Worm (Caenorhabditis elegans) whole organism, midembryonic: Measurements from ENCODE around the gene acs-15.

Source experiments
- T22C8.4 ChIP-seq: fragments of 200-800 bp; sonication (Bioruptor generic); IDR thresholded peaks from 2 replicates; pipeline ENCODE4 v1.3.6; 2022; ENCODE audit warnings: missing genetic modification characterization, missing compliant biosample characterization
- cog-1 ChIP-seq: sonication (generic microtip); optimal IDR thresholded peaks from 2 replicates; lab custom pipeline; 2016; ENCODE audit warnings: missing genetic modification characterization, missing compliant biosample characterization
- flt-1 ChIP-seq: fragments of 200-800 bp; sonication (Bioruptor generic); IDR thresholded peaks from 2 replicates; pipeline ENCODE4 v1.3.6; 2022; ENCODE audit warnings: missing genetic modification characterization, missing compliant biosample characterization
- klf-2 ChIP-seq: fragments of 200-800 bp; sonication (Bioruptor generic); conservative IDR thresholded peaks from 2 replicates; pipeline ENCODE4 v1.3.6; 2022; ENCODE audit warnings: missing genetic modification reagents, missing genetic modification characterization, missing compliant biosample characterization
- med-1 ChIP-seq: sonication (generic microtip); optimal IDR thresholded peaks from 2 replicates; lab custom pipeline; 2017; ENCODE audit warnings: missing genetic modification characterization, mild to moderate bottlenecking, missing compliant biosample characterization, antibody characterized with exemption, missing genetic modification reagents; ENCODE audit not compliant: insufficient read depth
- ref-1 ChIP-seq: fragments of 200-800 bp; sonication (Bioruptor generic); conservative IDR thresholded peaks from 2 replicates; pipeline ENCODE4 v1.3.6; 2022; ENCODE audit warnings: missing genetic modification reagents, missing genetic modification characterization, missing compliant biosample characterization
- tab-1 ChIP-seq: fragments of 200-800 bp; sonication (Bioruptor generic); IDR thresholded peaks from 2 replicates; pipeline ENCODE4 v1.3.6; 2022; ENCODE audit warnings: missing genetic modification characterization, missing compliant biosample characterization
- ztf-23 ChIP-seq: fragments of 200-800 bp; sonication (Bioruptor generic); IDR thresholded peaks from 2 replicates; pipeline ENCODE4 v1.3.6; 2022; ENCODE audit warnings: missing genetic modification reagents, missing genetic modification characterization, missing compliant biosample characterization
- ztf-29 ChIP-seq: fragments of 200-800 bp; sonication (Bioruptor generic); IDR thresholded peaks from 2 replicates; pipeline ENCODE4 v1.3.6; 2022; ENCODE audit warnings: missing genetic modification reagents, missing genetic modification characterization, missing compliant biosample characterization

acs-15 gene

DNA sequence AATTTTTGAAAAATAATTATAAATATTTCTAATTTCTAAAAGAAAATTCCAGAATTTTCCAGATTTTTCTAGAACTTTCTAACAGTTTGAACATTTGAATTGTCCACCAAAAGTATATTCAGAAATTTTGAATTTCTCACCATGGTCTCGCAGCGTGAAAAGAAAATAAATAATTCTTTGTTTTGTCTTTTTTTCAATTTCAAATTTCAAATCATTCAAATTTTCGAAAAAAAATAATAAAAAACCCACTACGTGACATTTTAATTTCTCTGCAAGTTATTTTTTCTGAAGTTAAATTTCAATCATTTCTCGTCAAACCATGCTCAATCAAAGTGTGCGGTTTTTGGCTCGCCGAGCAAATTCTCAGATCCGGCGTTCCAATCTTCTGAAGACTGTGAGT, at the start of gene acs-15:
Gene acs-15 (plus strand): TSS at position 301 of the 400 bp plus-strand sequence.
- TF ChIP-seq ztf-29 (no peak), ztf-23 (no peak), cog-1 (no peak), flt-1 (GFP tag; lab: Robert Waterston, UW) (no peak), med-1 (GFP tag; lab: Kevin White, UChicago) (no peak), ref-1 (GFP tag; lab: Robert Waterston, UW) (no peak), T22C8.4 (GFP tag; lab: Robert Waterston, UW) (no peak), klf-2 (GFP tag; lab: Robert Waterston, UW) (no peak), tab-1 (GFP tag; lab: Robert Waterston, UW) (no peak)

DNA sequence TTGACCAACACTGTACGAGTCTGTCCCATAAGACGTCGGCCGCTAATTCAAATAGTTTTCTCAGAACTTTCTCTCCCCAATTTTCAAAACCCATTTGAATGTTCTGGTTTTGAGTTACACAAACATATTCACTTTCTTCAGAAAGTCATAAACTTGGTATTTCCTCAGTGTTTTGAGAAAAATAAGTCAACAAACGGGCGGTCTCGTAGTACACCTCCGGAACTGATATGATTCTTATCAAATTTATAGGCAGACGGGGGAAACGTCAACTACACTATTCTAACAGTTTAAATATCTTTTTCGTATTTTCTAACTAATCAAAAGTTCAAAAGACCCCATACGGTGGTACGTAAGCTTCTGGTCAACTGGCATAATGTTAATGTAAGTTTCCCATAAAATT, 48.6 kb upstream of the acs-15 start:
- TF ChIP-seq flt-1 (GFP tag; lab: Robert Waterston, UW) (no peak), klf-2 (GFP tag; lab: Robert Waterston, UW) (no peak), tab-1 (GFP tag; lab: Robert Waterston, UW) (no peak), ztf-29 (no peak), ztf-23 (no peak), cog-1 (no peak), T22C8.4 (GFP tag; lab: Robert Waterston, UW) (no peak), med-1 (GFP tag; lab: Kevin White, UChicago) (no peak)

DNA sequence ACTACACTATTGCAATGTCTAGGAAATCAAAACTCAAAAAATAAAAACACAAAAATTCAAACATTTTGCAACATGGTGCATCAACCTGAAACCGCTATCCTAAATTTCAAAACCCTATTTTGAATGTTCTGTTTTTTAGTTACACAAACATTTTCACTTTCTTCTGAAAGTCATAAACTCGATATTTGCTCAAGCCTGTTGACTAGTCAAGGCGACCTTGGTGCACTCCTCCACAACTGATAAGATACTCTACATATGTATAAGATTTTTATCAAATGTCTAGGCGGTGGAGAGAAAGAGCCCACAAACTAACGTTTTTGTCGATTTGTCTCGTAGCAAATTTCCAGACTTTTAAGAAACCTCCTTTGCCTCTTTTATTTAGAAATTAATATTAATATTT, 44.8 kb upstream of the acs-15 start, which contains the start of gene T07D3.4:
Gene T07D3.4 (plus strand): TSS at position 286 of the 400 bp plus-strand sequence.
- no peak for TF ChIP-seq med-1 (GFP tag; lab: Kevin White, UChicago)
- no peak for TF ChIP-seq ztf-23
- no peak for TF ChIP-seq flt-1 (GFP tag; lab: Robert Waterston, UW)
- TF ChIP-seq ref-1 (GFP tag; lab: Robert Waterston, UW): no peak
- TF ChIP-seq ztf-29: no peak
- TF ChIP-seq tab-1 (GFP tag; lab: Robert Waterston, UW): no peak
- no peak for TF ChIP-seq T22C8.4 (GFP tag; lab: Robert Waterston, UW)
- TF ChIP-seq cog-1: no peak
- no peak for TF ChIP-seq klf-2 (GFP tag; lab: Robert Waterston, UW)

DNA sequence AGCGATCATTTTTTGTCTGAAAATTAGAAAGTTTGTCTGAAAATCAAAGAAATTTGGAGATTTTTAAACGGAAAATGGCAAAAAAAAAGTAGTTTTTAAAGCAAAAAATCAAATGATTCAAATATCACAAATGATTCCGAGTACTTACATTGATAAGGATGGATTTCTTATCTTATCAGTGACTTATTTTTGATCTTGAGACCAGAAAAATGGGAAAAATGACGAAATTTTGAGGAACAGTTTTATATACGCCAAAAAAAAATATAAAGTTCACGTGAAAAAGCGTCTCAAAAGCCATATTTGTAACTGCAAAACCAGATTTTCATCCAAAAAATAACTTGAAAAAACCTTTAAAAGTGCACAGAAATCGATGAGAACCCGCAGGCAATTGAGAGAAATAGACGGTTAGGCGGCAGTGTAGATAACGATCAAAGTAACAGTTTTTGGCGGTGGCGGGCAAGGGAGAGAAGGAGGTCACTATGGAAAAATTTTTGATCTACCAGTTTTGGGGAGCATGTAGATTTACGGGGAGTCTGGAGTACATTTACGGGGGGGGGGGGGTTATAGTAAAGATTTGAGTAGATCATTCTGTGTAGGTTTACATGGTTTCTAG, 32.0 kb upstream of the acs-15 start, which contains the start of gene T07D3.9:
Gene T07D3.9 (minus strand): TSS at position 194 of the 613 bp plus-strand sequence.
- no peak for TF ChIP-seq klf-2 (GFP tag; lab: Robert Waterston, UW)
- no peak for TF ChIP-seq tab-1 (GFP tag; lab: Robert Waterston, UW)
- TF ChIP-seq ztf-23: no peak
- no peak for TF ChIP-seq cog-1
- TF ChIP-seq ref-1 (GFP tag; lab: Robert Waterston, UW): no peak
- no peak for TF ChIP-seq flt-1 (GFP tag; lab: Robert Waterston, UW)
- no peak for TF ChIP-seq T22C8.4 (GFP tag; lab: Robert Waterston, UW)
- TF ChIP-seq med-1 (GFP tag; lab: Kevin White, UChicago): no peak
- no peak for TF ChIP-seq ztf-29

DNA sequence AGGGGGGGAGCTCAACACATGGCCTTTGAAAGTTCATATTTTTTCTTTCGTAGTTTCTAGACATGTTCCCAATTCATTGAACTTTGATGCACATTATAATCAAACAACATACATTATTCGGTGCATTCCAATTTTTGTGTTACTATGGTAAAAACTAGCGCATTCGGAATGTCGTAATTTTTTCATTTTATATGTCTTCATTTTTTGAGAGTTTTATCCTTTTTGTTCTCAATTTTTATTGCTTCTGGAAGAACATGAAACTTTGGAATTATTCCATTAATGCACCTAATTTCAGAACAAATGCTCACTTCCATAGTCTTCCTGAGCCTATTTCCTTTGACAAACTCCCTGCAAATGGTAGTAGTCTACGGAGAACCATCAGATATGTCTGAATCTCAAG, 31.2 kb upstream of the acs-15 start, which contains the start of gene T07D3.2:
Gene T07D3.2 (plus strand): TSS at position 301 of the 400 bp plus-strand sequence.
- TF ChIP-seq ztf-23: no peak
- TF ChIP-seq cog-1: no peak
- TF ChIP-seq med-1 (GFP tag; lab: Kevin White, UChicago): no peak
- TF ChIP-seq flt-1 (GFP tag; lab: Robert Waterston, UW): no peak
- no peak for TF ChIP-seq ztf-29
- TF ChIP-seq ref-1 (GFP tag; lab: Robert Waterston, UW): no peak
- TF ChIP-seq tab-1 (GFP tag; lab: Robert Waterston, UW): no peak
- no peak for TF ChIP-seq klf-2 (GFP tag; lab: Robert Waterston, UW)
- no peak for TF ChIP-seq T22C8.4 (GFP tag; lab: Robert Waterston, UW)

DNA sequence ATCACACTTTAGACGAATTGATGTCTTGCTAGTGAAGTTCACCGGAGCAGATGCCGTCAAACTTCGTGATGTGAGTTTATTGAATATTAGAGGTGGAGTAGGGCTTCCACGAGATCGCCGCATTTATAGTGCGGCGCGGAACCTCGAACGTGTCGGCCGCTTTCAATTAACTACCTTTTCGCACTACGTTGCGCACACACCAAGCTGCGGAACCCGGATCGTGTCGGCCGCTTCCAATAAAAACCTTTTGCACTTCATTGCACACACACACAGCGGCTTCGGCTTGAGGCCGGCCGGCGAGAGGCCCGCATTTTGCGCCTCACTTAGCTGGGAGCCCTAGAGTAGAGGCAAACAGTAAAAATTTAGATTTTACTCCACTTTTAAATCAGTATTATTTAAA, 27.5 kb upstream of the acs-15 start:
- TF ChIP-seq med-1 (GFP tag; lab: Kevin White, UChicago): no peak
- TF ChIP-seq ztf-29: no peak
- no peak for TF ChIP-seq tab-1 (GFP tag; lab: Robert Waterston, UW)
- no peak for TF ChIP-seq cog-1
- no peak for TF ChIP-seq ztf-23
- no peak for TF ChIP-seq T22C8.4 (GFP tag; lab: Robert Waterston, UW)
- no peak for TF ChIP-seq klf-2 (GFP tag; lab: Robert Waterston, UW)

DNA sequence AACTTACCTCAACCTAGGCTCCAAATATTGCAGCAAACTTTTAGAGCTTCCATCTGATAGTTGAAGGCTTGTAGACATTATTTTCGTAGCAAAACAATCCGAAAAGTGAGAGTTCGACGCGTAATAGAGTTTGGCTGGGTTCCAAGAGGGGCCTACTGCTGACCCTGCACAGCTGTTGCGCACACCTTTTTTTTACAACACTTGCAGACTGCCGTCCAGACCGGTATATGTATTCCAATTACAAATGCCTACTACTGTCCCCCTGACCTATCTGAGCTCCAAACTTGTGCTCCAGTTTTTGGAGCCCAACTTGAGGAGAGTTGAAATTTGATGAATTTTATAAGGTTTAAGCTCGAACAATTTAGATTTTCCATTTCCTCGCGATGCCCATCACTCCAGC, 23.3 kb upstream of the acs-15 start, which contains the start of the genes fbxc-24 and fbxc-27:
Gene fbxc-24 (minus strand): TSS at position 101 of the 400 bp plus-strand sequence.
Gene fbxc-27 (plus strand): TSS at position 216 of the 400 bp plus-strand sequence.
- TF ChIP-seq ref-1 (GFP tag; lab: Robert Waterston, UW): no peak
- TF ChIP-seq T22C8.4 (GFP tag; lab: Robert Waterston, UW): no peak
- TF ChIP-seq tab-1 (GFP tag; lab: Robert Waterston, UW): no peak
- no peak for TF ChIP-seq cog-1
- no peak for TF ChIP-seq klf-2 (GFP tag; lab: Robert Waterston, UW)
- TF ChIP-seq ztf-23: no peak

DNA sequence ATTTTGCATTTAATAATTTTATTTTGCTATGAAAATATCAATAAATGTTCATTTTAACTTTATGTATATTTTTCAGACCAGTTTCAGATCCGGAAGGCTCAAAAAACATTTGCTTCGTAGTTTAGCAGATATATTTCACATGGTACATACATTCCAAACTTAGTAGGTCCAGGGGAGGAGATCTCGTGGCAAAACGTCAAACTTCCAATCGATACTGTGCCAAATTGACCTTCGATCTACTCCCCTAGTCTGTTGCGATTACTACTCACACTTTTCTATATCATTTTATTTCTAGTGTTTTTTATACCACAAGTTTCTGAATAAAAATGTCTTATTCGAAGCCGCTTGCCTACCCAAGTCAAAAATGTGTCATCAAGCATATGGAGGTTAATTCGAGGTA, 21.1 kb upstream of the acs-15 start, which contains the start of gene fbxc-31:
Gene fbxc-31 (plus strand): TSS at position 301 of the 400 bp plus-strand sequence.
- no peak for TF ChIP-seq ref-1 (GFP tag; lab: Robert Waterston, UW)
- no peak for TF ChIP-seq klf-2 (GFP tag; lab: Robert Waterston, UW)
- TF ChIP-seq ztf-23: no peak
- no peak for TF ChIP-seq ztf-29
- no peak for TF ChIP-seq tab-1 (GFP tag; lab: Robert Waterston, UW)
- TF ChIP-seq med-1 (GFP tag; lab: Kevin White, UChicago): no peak
- no peak for TF ChIP-seq T22C8.4 (GFP tag; lab: Robert Waterston, UW)
- TF ChIP-seq flt-1 (GFP tag; lab: Robert Waterston, UW): no peak
- no peak for TF ChIP-seq cog-1

DNA sequence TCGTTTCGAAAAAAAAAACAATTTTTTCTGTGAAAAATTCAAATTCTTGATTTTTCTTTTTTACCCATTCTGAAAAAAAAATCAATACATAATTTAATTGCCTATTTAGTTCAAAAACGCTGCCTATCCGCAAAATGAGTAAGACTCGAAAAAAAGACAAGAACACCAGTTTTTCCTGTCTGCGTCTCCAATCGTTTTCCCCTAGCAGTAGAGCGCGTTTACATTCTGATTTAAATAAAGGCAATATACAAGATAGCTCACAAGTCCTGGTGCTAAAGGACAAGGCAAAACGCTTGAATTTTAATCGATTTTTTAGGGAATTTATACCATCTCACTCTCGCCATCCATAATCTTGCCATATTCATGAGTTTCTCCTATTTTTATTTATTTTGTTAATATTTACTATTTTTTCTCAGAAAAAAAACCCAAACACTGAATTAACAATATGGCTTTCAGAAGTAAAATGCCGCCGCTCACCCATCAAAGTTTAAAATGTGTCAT, 19.5 kb upstream of the acs-15 start, which contains the start of gene fbxc-33:
Gene fbxc-33 (plus strand): TSS at position 451 of the 501 bp plus-strand sequence.
- TF ChIP-seq tab-1 (GFP tag; lab: Robert Waterston, UW): no peak
- no peak for TF ChIP-seq ztf-23
- no peak for TF ChIP-seq klf-2 (GFP tag; lab: Robert Waterston, UW)
- no peak for TF ChIP-seq flt-1 (GFP tag; lab: Robert Waterston, UW)
- TF ChIP-seq ztf-29: no peak
- no peak for TF ChIP-seq T22C8.4 (GFP tag; lab: Robert Waterston, UW)
- TF ChIP-seq ref-1 (GFP tag; lab: Robert Waterston, UW): no peak
- no peak for TF ChIP-seq med-1 (GFP tag; lab: Kevin White, UChicago)
- TF ChIP-seq cog-1: no peak
